Worm (Caenorhabditis elegans): ENCODE results near the gene msp-64.

- no peak for TF ChIP-seq nhr-2 (tag; optimal IDR thresholded peaks at IDR 0.05)
- TF ChIP-seq nhr-28 (tag; optimal IDR thresholded peaks at IDR 0.05) = no peak
- TF ChIP-seq ham-2 (GFP tag; optimal IDR thresholded peaks at IDR 0.05) = no peak
- TF ChIP-seq ces-1 (GFP tag; optimal IDR thresholded peaks at IDR 0.05) = no peak
- no peak for TF ChIP-seq lsy-2 (tag; optimal IDR thresholded peaks at IDR 0.05)
- no peak for TF ChIP-seq pha-4 (tag; optimal IDR thresholded peaks at IDR 0.05)
- TF ChIP-seq lin-13 (tag; optimal IDR thresholded peaks at IDR 0.05) = no peak
- TF ChIP-seq mls-2 (tag; optimal IDR thresholded peaks at IDR 0.05) = no peak
- TF ChIP-seq ztf-11 (tag; optimal IDR thresholded peaks at IDR 0.05) = no peak
Measured at ce11 chrII:5827364-5827763, 17.2 kb upstream of the msp-64 start, which contains the start of gene tbc-2.

Data from whole organism, mixed stage, embryonic.